Worm (Caenorhabditis elegans): ENCODE data around the gene glb-17.
A peak's percentile ranks its signal among the peaks of the same experiment; 100 is the strongest.

glb-17 gene

DNA sequence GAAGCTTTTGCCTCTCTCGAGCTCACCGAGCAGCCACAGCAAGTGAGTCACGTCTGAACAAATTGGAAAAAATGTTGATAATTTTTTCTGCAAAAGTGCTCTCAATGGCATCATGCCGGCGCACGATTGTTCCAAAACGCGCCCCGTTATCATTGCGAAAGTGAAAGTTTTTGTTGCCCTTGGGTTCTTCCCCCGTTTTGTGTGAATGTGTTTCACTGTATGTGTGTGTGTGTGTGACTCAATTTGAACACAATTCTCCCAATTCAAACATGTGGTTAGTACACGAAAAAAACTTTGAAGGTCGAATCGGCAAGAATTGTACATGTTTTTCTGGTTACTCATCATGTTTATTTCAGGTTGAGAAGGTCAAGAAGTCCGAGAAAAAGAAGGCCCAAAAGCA lies 23.7 kb downstream of the glb-17 start (continued):
- no peak for TF ChIP-seq pax-3 (tag; optimal IDR thresholded peaks at IDR 0.05)
- TF ChIP-seq isw-1 (GFP tag; IDR thresholded peaks at IDR 0.05), result no peak
- no peak for TF ChIP-seq ceh-90 (tag; optimal IDR thresholded peaks at IDR 0.05)
- TF ChIP-seq sup-37 (GFP tag; optimal IDR thresholded peaks at IDR 0.05), result no peak
- no peak for TF ChIP-seq aha-1 (tag; optimal IDR thresholded peaks at IDR 0.05)
- no peak for TF ChIP-seq swsn-7 (tag; optimal IDR thresholded peaks at IDR 0.05)
- peak; percentile 60 for TF ChIP-seq mep-1 (tag; optimal IDR thresholded peaks at IDR 0.05)
- no peak for TF ChIP-seq ztf-11 (tag; optimal IDR thresholded peaks at IDR 0.05)
- TF ChIP-seq alr-1 (tag; optimal IDR thresholded peaks at IDR 0.05; ENCODE audit: borderline replicate concordance), result no peak
- no peak for TF ChIP-seq C04F5.9 (tag; optimal IDR thresholded peaks at IDR 0.05)
- TF ChIP-seq ztf-4 (tag; optimal IDR thresholded peaks at IDR 0.05), result no peak
- TF ChIP-seq unc-86 (tag; optimal IDR thresholded peaks at IDR 0.05), result no peak
- TF ChIP-seq nhr-11 (tag; optimal IDR thresholded peaks at IDR 0.05), result no peak
- TF ChIP-seq blmp-1 (tag; optimal IDR thresholded peaks at IDR 0.05), result peak; percentile 95
- no peak for TF ChIP-seq unc-130 (tag; optimal IDR thresholded peaks at IDR 0.05)
- no peak for TF ChIP-seq Y116A8C.19 (tag; optimal IDR thresholded peaks at IDR 0.05; ENCODE audit: borderline replicate concordance)
- no peak for TF ChIP-seq F16B12.6 (tag; optimal IDR thresholded peaks at IDR 0.05)
- TF ChIP-seq unc-98 (GFP tag; IDR thresholded peaks at IDR 0.05), result no peak
- peak; percentile 51 for TF ChIP-seq elt-2 (tag; optimal IDR thresholded peaks at IDR 0.05)
- no peak for TF ChIP-seq egl-13 (tag; optimal IDR thresholded peaks at IDR 0.05)
- TF ChIP-seq rnt-1 (tag; optimal IDR thresholded peaks at IDR 0.05), result no peak
- TF ChIP-seq pqm-1 (tag; optimal IDR thresholded peaks at IDR 0.05), result no peak
- TF ChIP-seq nhr-28 (tag; optimal IDR thresholded peaks at IDR 0.05), result no peak
- TF ChIP-seq tlp-1 (tag; optimal IDR thresholded peaks at IDR 0.05), result no peak
- TF ChIP-seq efl-3 (GFP tag; optimal IDR thresholded peaks at IDR 0.05), result no peak
- TF ChIP-seq fos-1 (tag; optimal IDR thresholded peaks at IDR 0.05), result no peak
- no peak for TF ChIP-seq snpc-4 (tag; optimal IDR thresholded peaks at IDR 0.05)
- TF ChIP-seq lin-35 (GFP tag; optimal IDR thresholded peaks at IDR 0.05), result peak in 1 of 2 experiments; percentile 65
- TF ChIP-seq elt-3 (tag; optimal IDR thresholded peaks at IDR 0.05), result peak in 4 of 6 experiments; percentile 17 to 76 (median 42)
- peak; percentile 27 for TF ChIP-seq jun-1 (tag; optimal IDR thresholded peaks at IDR 0.05)
- TF ChIP-seq ces-1 (GFP tag; optimal IDR thresholded peaks at IDR 0.05), result no peak
- TF ChIP-seq mef-2 (tag; optimal IDR thresholded peaks at IDR 0.05), result no peak
- TF ChIP-seq lin-14 (GFP tag; optimal IDR thresholded peaks at IDR 0.05), result peak; percentile 88
- no peak for TF ChIP-seq skn-1 (tag; optimal IDR thresholded peaks at IDR 0.05)
- peak; percentile 10; the same call in 1 of the 2 replicates for TF ChIP-seq nhr-19 (GFP tag; conservative IDR thresholded peaks at IDR 0.05)
- peak in 1 of 2 experiments; percentile 29 for TF ChIP-seq lsy-2 (tag; optimal IDR thresholded peaks at IDR 0.05)

ce11 chrX:9552404-9552803 lies 24.4 kb downstream of the glb-17 start:
- TF ChIP-seq skn-1 (tag; optimal IDR thresholded peaks at IDR 0.05), result peak; percentile 29
- TF ChIP-seq snu-23 (GFP tag; optimal IDR thresholded peaks at IDR 0.05), result peak; percentile 63
- TF ChIP-seq mdl-1 (tag; optimal IDR thresholded peaks at IDR 0.05), result peak in 1 of 2 experiments; percentile 43
- no peak for TF ChIP-seq nhr-90 (tag; optimal IDR thresholded peaks at IDR 0.05; ENCODE audit: poor library complexity)
- no peak for TF ChIP-seq dsc-1 (tag; optimal IDR thresholded peaks at IDR 0.05)
- TF ChIP-seq blmp-1 (tag; optimal IDR thresholded peaks at IDR 0.05), result peak; percentile 73
- TF ChIP-seq rnt-1 (tag; optimal IDR thresholded peaks at IDR 0.05), result peak; percentile 58
- peak; percentile 68 for TF ChIP-seq nhr-20 (tag; optimal IDR thresholded peaks at IDR 0.05)
- peak; percentile 9 to 73 for TF ChIP-seq lin-35 (GFP tag; optimal IDR thresholded peaks at IDR 0.05)
- TF ChIP-seq zip-4 (GFP tag; optimal IDR thresholded peaks at IDR 0.05), result no peak
- TF ChIP-seq nhr-85 (tag), result peak; percentile 76
- TF ChIP-seq pax-3 (tag; optimal IDR thresholded peaks at IDR 0.05), result no peak
- peak; percentile 46 to 52 (median 47) for TF ChIP-seq dpl-1 (GFP tag; optimal IDR thresholded peaks at IDR 0.05)
- TF ChIP-seq xbp-1 (tag; optimal IDR thresholded peaks at IDR 0.05), result peak; percentile 12
- no peak for TF ChIP-seq C16A3.4 (tag; optimal IDR thresholded peaks at IDR 0.05)
- TF ChIP-seq tbx-2 (tag; optimal IDR thresholded peaks at IDR 0.05), result peak; percentile 14
- TF ChIP-seq ceh-63 (GFP tag; optimal IDR thresholded peaks at IDR 0.05), result no peak
- no peak for TF ChIP-seq C04F5.9 (tag; optimal IDR thresholded peaks at IDR 0.05)
- peak; percentile 62 for TF ChIP-seq mep-1 (tag; optimal IDR thresholded peaks at IDR 0.05)
- TF ChIP-seq lsy-2 (tag; optimal IDR thresholded peaks at IDR 0.05), result peak in 1 of 2 experiments; percentile 22
- peak; percentile 77 for TF ChIP-seq lin-14 (GFP tag; optimal IDR thresholded peaks at IDR 0.05)
- peak; percentile 33 for TF ChIP-seq nhr-47 (tag; optimal IDR thresholded peaks at IDR 0.05)
- TF ChIP-seq swsn-7 (tag; optimal IDR thresholded peaks at IDR 0.05), result peak; percentile 42
- peak in 1 of 6 experiments; percentile 8 for TF ChIP-seq elt-3 (tag; optimal IDR thresholded peaks at IDR 0.05)
- TF ChIP-seq nhr-71 (tag; optimal IDR thresholded peaks at IDR 0.05), result peak; percentile 57
- peak in 1 of 3 experiments; percentile 12 for TF ChIP-seq ceh-82 (tag; optimal IDR thresholded peaks at IDR 0.05)
- no peak for TF ChIP-seq mab-9 (GFP tag; IDR thresholded peaks at IDR 0.05)
